Worm (Caenorhabditis elegans): ENCODE data around the gene sre-53.

Gene sre-53

DNA sequence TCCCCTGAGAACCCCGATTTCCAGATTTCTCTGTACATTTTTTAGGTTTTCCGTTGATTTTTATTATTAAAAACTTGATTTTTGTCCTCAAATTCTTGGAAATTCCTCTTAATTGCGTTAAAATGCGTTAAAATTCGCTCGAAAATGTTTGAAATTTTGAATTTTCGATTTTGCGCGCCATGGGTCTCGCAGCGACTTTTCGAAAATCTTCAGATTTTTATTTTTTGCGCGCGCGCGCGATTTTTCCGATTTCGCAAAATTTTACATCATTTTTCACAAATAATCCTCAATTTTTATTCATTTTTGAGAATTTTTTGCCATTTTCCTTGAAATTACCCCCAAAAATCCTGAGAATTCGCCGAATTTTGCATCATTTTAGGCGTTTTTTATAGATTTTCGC is 39.2 kb downstream of the sre-53 start:
- TF ChIP-seq dao-5 (tag; optimal IDR thresholded peaks at IDR 0.05), result no peak
- no peak for TF ChIP-seq W03F9.2 (tag; optimal IDR thresholded peaks at IDR 0.05)
- TF ChIP-seq him-1 (tag; optimal IDR thresholded peaks at IDR 0.05), result no peak

DNA sequence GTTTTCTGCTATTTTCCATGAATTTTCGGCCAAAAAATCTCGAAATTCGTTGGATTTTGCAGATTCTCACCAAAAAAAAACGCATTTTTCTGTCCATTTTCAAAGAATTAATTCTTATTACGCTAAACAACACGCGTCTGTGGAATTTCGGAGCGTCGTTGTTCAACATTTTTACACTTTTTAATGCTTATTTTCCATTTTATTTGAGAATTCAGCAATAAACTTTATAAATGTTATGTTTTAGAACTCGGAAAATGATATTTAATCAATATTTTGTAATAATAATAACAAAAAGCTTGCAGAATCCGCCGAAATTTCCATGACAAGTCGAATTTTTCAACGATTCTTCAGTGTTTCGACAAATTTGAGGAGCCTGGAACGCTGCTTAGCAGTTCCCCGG is 42.8 kb downstream of the sre-53 start, which contains the start of gene ife-5:
Gene ife-5 (plus strand): TSS at position 301 of the 400 bp plus-strand sequence.
- no peak for TF ChIP-seq him-1 (tag; optimal IDR thresholded peaks at IDR 0.05)

DNA sequence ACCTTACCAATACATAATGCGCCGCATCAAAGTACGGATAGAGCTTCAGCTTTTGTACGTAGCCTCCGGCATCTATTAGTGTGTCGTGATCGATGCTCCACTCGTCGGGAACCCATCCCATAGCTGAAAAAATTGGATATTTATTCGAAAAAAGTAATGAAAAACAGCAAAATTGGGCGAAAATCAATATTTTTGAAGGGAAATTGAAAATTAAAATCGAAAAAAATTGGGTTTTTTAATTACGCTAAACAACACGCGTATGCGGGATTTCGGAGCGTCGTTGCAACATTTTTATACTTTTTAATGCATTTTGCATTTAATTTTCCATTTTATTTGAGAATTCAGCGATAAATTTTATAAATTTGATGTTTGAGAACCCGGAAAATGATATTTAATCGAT is 43.9 kb downstream of the sre-53 start, which contains the start of the genes tric-1B.2 and Y57A10A.29:
Gene tric-1B.2 (minus strand): TSS at position 129 of the 400 bp plus-strand sequence.
Gene Y57A10A.29 (plus strand): TSS at position 303 of the 400 bp plus-strand sequence.
- TF ChIP-seq W03F9.2 (tag; optimal IDR thresholded peaks at IDR 0.05) (no peak), dao-5 (tag; optimal IDR thresholded peaks at IDR 0.05) (no peak), him-1 (tag; optimal IDR thresholded peaks at IDR 0.05) (no peak)

DNA sequence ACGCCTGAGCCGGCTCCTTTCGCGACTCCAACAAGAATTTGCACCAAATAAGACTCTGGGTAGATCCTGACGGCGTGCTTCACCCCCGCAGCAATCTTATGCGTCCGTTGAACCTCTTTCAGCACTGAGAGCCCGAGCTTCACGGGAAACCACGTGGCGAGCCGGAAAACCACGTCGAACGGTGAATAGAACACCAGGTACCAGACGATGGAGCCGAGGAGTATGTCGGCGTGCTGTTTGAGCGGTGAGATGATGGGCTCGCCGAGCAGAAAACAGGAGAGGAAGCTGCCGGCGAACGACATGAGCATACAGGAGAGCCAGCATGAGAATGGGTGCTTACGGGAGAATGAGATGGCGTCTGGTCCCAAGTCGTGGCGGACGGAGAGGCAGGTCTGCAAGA is 44.6 kb downstream of the sre-53 start:
- no peak for TF ChIP-seq W03F9.2 (tag; optimal IDR thresholded peaks at IDR 0.05)
- no peak for TF ChIP-seq dao-5 (tag; optimal IDR thresholded peaks at IDR 0.05)
- no peak for TF ChIP-seq him-1 (tag; optimal IDR thresholded peaks at IDR 0.05)

DNA sequence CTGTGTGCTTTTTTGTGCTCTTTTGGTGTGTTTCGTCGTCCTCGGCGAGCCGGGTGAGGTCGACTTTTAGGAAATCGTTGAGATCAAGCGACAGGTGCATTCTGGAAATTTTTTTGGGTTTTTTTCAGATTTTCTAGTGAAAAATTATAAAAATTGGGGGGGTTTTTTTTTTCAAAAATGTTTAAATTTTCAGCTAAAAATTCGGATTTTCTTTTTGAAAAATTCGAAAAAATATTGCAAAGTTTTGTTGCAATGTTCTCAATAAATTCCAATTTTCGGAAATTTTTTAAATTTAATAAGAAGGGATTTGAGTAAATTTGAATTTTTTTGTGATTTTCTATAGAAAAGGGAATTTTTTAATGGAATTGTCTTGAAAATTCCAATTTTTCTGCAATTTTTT is 48.3 kb downstream of the sre-53 start, which contains the start of gene Y57A10A.27:
Gene Y57A10A.27 (minus strand): TSS at position 101 of the 400 bp plus-strand sequence.
- TF ChIP-seq dao-5 (tag; optimal IDR thresholded peaks at IDR 0.05), result no peak
- TF ChIP-seq him-1 (tag; optimal IDR thresholded peaks at IDR 0.05), result no peak
- TF ChIP-seq W03F9.2 (tag; optimal IDR thresholded peaks at IDR 0.05), result no peak
